Fruit fly (Drosophila melanogaster) whole organism, wandering third instar larva: ENCODE measurements around the gene CG10283.

ENCODE experiments used
- Abd-B ChIP-seq: fragments of >200 bp; optimal IDR thresholded peaks from 2 replicates; lab custom pipeline; 2017; ENCODE audit warnings: missing biosample characterization, missing genetic modification characterization
- Hr83 ChIP-seq: fragments of 200-300 bp; sonication (Bioruptor generic); optimal IDR thresholded peaks from 2 replicates; lab custom pipeline; 2016; ENCODE audit warnings: missing biosample characterization, mild to moderate bottlenecking, missing genetic modification characterization, moderate library complexity; ENCODE audit not compliant: poor library complexity, severe bottlenecking
- Jra ChIP-seq: sonication (Bioruptor generic); optimal IDR thresholded peaks from 2 replicates; lab custom pipeline; 2016; ENCODE audit warnings: missing biosample characterization, missing genetic modification characterization
- Myc ChIP-seq: fragments of >200 bp; optimal IDR thresholded peaks from 2 replicates; lab custom pipeline; 2017
- Rel ChIP-seq, 2 experiments: fragments of 200-800 bp; sonication (Bioruptor generic) in 1 of 2; optimal IDR thresholded peaks; 2 replicates in 1 of 2; 3 replicates in 1 of 2; lab custom pipeline; 2016 to 2019; ENCODE audit warnings: mild to moderate bottlenecking in 2 of 2, missing biosample characterization in 2 of 2, missing genetic modification characterization in 2 of 2, moderate library complexity in 1 of 2
- dmrt93B ChIP-seq: fragments of 200-800 bp; sonication (Bioruptor generic); optimal IDR thresholded peaks from 2 replicates; lab custom pipeline; 2018; ENCODE audit warnings: missing biosample characterization, mild to moderate bottlenecking, missing genetic modification characterization
- fru ChIP-seq: fragments of 200-800 bp; sonication (Bioruptor generic); optimal IDR thresholded peaks from 3 replicates; lab custom pipeline; 2016; ENCODE audit warnings: missing biosample characterization, mild to moderate bottlenecking, missing genetic modification characterization
- pan ChIP-seq: fragments of >200 bp; optimal IDR thresholded peaks from 2 replicates; lab custom pipeline; 2017

DNA sequence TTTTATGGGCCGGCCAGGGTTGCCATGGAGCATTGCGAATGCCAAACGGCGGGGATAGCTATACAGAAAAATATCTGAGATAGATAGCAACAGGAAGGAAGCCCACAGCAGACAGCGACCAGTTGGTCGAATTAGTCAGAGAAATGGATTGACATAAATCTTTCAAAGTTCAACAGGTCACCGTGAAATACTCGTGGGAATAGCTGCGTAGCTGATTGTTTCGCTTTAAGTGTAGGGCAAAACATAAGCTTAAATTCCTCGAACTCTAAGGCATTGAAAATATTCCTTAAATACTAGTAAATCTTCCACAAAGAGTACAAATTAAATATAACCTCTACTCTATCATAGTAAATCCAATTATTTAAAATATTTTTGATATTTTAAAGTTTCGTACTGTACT lies 15.6 kb upstream of the CG10283 start:
- TF ChIP-seq fru (GFP tag; lab: Kevin White, UChicago), result no peak
- TF ChIP-seq Abd-B (GFP tag; lab: Kevin White, UChicago), result no peak
- TF ChIP-seq dmrt93B, result no peak
- no peak for TF ChIP-seq Hr83 (GFP tag; lab: Kevin White, UChicago)
- TF ChIP-seq Myc, result no peak
- TF ChIP-seq Jra (GFP tag; lab: Kevin White, UChicago), result no peak
- TF ChIP-seq pan (lab: Kevin White, UChicago), result no peak
- no peak for TF ChIP-seq Rel (GFP tag; optimal IDR thresholded peaks at IDR 0.05; lab: Kevin White, UChicago)
- no peak for TF ChIP-seq Rel (tag; optimal IDR thresholded peaks at IDR 0.05; lab: Kevin White, UChicago)
